Fruit fly (Drosophila melanogaster): Measurements from ENCODE around the gene CG32856.

CG32856 gene

DNA sequence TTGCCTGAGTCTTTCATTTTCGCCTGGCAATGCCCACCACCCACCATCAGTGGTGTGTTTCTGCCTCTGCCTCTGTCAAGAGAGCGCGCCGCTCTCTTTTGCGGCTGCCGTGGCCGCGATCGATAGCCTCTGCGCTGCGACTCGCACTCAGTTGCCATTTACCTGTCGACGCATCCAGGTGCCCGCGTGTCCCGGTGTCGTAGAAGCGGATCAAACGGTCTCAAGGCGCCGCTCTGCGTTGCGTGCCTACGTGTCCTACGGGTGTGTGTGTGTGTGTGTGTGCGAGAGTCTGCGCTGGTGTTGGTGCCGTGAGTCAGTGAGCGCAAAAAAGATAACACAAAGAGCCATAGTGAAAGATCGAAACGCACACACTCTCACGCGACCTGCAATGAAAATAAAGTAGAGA, 44.4 kb downstream of the CG32856 start, which contains the start of gene Fbxl7:
TSS of gene Fbxl7 (plus strand) at position 148 of the 406 bp plus-strand sequence.
- TF ChIP-seq OdsH (GFP tag; optimal IDR thresholded peaks at IDR 0.05) (no peak), Jra (GFP tag; optimal IDR thresholded peaks at IDR 0.05) (peak; percentile 56), Sp1 (GFP tag; optimal IDR thresholded peaks at IDR 0.05) (no peak), Hr83 (GFP tag; optimal IDR thresholded peaks at IDR 0.05; ENCODE audit: poor library complexity, severe bottlenecking) (peak; percentile 78), woc (GFP tag; optimal IDR thresholded peaks at IDR 0.05) (no peak), Abd-B (GFP tag; optimal IDR thresholded peaks at IDR 0.05) (no peak), h (GFP tag; optimal IDR thresholded peaks at IDR 0.05) (peak; percentile 48), dl (GFP tag; optimal IDR thresholded peaks at IDR 0.05; ENCODE audit: insufficient read depth in 1 of 2, partially characterized antibody in 2 of 2) (peak; percentile 55 to 72), CG32264 (GFP tag; optimal IDR thresholded peaks at IDR 0.05) (no peak), Dfd (GFP tag; optimal IDR thresholded peaks at IDR 0.05) (peak; percentile 34), HLH106 (tag; optimal IDR thresholded peaks at IDR 0.05) (no peak), CrebA (GFP tag; optimal IDR thresholded peaks at IDR 0.05; ENCODE audit: borderline replicate concordance) (peak; percentile 2), Hr78 (GFP tag; optimal IDR thresholded peaks at IDR 0.05) (no peak), br (GFP tag; optimal IDR thresholded peaks at IDR 0.05) (no peak), foxo (GFP tag; optimal IDR thresholded peaks at IDR 0.05) (peak in 1 of 2 experiments; percentile 8), dsf (GFP tag; optimal IDR thresholded peaks at IDR 0.05; ENCODE audit: borderline replicate concordance) (no peak), usp (GFP tag; optimal IDR thresholded peaks at IDR 0.05) (no peak), lola (GFP tag; optimal IDR thresholded peaks at IDR 0.05) (no peak), Mio (GFP tag; optimal IDR thresholded peaks at IDR 0.05) (no peak), sage (GFP tag; optimal IDR thresholded peaks at IDR 0.05) (no peak), tai (GFP tag; optimal IDR thresholded peaks at IDR 0.05) (no peak), CG9705 (GFP tag; optimal IDR thresholded peaks at IDR 0.05) (no peak), dmrt93B (GFP tag; optimal IDR thresholded peaks at IDR 0.05) (no peak), pan (optimal IDR thresholded peaks at IDR 0.05) (no peak), rgr (GFP tag; optimal IDR thresholded peaks at IDR 0.05) (peak; percentile 8), Vsx2 (GFP tag; optimal IDR thresholded peaks at IDR 0.05; ENCODE audit: partially characterized antibody) (no peak), jim (GFP tag; optimal IDR thresholded peaks at IDR 0.05) (no peak), brk (GFP tag; optimal IDR thresholded peaks at IDR 0.05) (no peak), Rel (GFP tag; optimal IDR thresholded peaks at IDR 0.05) (no peak), Rel (tag; optimal IDR thresholded peaks at IDR 0.05) (peak; percentile 11), Hnf4 (GFP tag; optimal IDR thresholded peaks at IDR 0.05) (no peak), N (GFP tag; optimal IDR thresholded peaks at IDR 0.05) (no peak), Myc (optimal IDR thresholded peaks at IDR 0.05) (no peak), GATAd (GFP tag; optimal IDR thresholded peaks at IDR 0.05) (no peak), sv (GFP tag; optimal IDR thresholded peaks at IDR 0.05) (no peak), ey (GFP tag; optimal IDR thresholded peaks at IDR 0.05) (no peak), psq (GFP tag; optimal IDR thresholded peaks at IDR 0.05) (no peak), Dif (GFP tag; optimal IDR thresholded peaks at IDR 0.05; ENCODE audit: partially characterized antibody) (peak; percentile 46), fru (GFP tag; optimal IDR thresholded peaks at IDR 0.05) (peak; percentile 15)

dm6 chr3R:15920229-15920533, 45.0 kb downstream of the CG32856 start:
- TF ChIP-seq Dif (GFP tag; optimal IDR thresholded peaks at IDR 0.05; ENCODE audit: partially characterized antibody) (no peak), Vsx2 (GFP tag; optimal IDR thresholded peaks at IDR 0.05; ENCODE audit: partially characterized antibody) (no peak), Hr83 (GFP tag; optimal IDR thresholded peaks at IDR 0.05; ENCODE audit: poor library complexity, severe bottlenecking) (no peak), Hnf4 (GFP tag; optimal IDR thresholded peaks at IDR 0.05) (no peak), brk (GFP tag; optimal IDR thresholded peaks at IDR 0.05) (no peak), psq (GFP tag; optimal IDR thresholded peaks at IDR 0.05) (no peak)

Measured in whole organism, wandering third instar larva.